Worm (Caenorhabditis elegans) whole organism, L1 larva: ENCODE measurements around the gene nhr-177.

Source experiments
- lsy-2 ChIP-seq, 2 experiments: fragments of 150-350 bp; optimal IDR thresholded peaks; 2 replicates each; lab custom pipeline; 2014; ENCODE audit warnings: missing biosample characterization in 2 of 2, missing genetic modification characterization in 2 of 2
- mep-1 ChIP-seq: fragments of 150-350 bp; optimal IDR thresholded peaks from 2 replicates; lab custom pipeline; 2014; ENCODE audit warnings: missing biosample characterization, missing genetic modification characterization
- nhr-12 ChIP-seq: sonication (generic microtip); optimal IDR thresholded peaks from 2 replicates; lab custom pipeline; 2017; ENCODE audit warnings: missing biosample characterization, missing genetic modification characterization
- nhr-20 ChIP-seq: sonication (generic microtip); optimal IDR thresholded peaks from 2 replicates; lab custom pipeline; 2016; ENCODE audit warnings: mild to moderate bottlenecking, missing genetic modification characterization, missing compliant biosample characterization
- nhr-237 ChIP-seq: fragments of 150-350 bp; optimal IDR thresholded peaks from 2 replicates; lab custom pipeline; 2014; ENCODE audit warnings: missing biosample characterization, missing genetic modification characterization
- nhr-28 ChIP-seq: fragments of 150-350 bp; optimal IDR thresholded peaks from 2 replicates; lab custom pipeline; 2014; ENCODE audit warnings: missing biosample characterization, missing genetic modification characterization
- unc-130 ChIP-seq: fragments of 150-350 bp; optimal IDR thresholded peaks from 2 replicates; lab custom pipeline; 2017; ENCODE audit warnings: missing biosample characterization, missing genetic modification characterization, inconsistent platforms

DNA sequence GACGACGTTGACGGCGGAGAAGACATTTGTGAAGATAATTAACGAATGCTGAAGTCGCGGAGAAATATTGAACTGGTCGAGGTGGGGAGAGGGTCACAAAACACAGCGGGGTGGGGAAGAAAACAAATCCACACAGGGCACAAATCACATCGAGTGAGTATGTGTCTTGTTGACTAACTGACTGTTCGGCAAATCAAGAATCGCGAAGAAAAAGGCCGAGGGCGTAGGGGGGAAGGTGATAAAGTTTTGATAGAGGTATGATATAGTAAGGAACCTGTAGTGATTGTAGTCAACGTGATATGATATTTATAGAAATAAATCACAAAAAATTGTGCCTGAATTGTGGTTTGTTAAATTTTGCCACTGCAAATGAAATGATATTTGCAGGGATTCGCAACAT, 2.3 kb upstream of the nhr-177 start, which contains the start of gene nhr-178:
- TF ChIP-seq nhr-28 (tag; lab: Kevin White, UChicago) (no peak), unc-130 (tag; lab: Kevin White, UChicago) (no peak), nhr-20 (tag; lab: Kevin White, UChicago) (peak; percentile 68), lsy-2 (tag; optimal IDR thresholded peaks at IDR 0.05; lab: Kevin White, UChicago) (no peak), nhr-12 (no peak), mep-1 (tag; lab: Kevin White, UChicago) (no peak), nhr-237 (tag; lab: Kevin White, UChicago) (no peak)
